Comparison of ENCODE assay signal across 3 fruit fly cellular contexts in the genomic region with DNA sequence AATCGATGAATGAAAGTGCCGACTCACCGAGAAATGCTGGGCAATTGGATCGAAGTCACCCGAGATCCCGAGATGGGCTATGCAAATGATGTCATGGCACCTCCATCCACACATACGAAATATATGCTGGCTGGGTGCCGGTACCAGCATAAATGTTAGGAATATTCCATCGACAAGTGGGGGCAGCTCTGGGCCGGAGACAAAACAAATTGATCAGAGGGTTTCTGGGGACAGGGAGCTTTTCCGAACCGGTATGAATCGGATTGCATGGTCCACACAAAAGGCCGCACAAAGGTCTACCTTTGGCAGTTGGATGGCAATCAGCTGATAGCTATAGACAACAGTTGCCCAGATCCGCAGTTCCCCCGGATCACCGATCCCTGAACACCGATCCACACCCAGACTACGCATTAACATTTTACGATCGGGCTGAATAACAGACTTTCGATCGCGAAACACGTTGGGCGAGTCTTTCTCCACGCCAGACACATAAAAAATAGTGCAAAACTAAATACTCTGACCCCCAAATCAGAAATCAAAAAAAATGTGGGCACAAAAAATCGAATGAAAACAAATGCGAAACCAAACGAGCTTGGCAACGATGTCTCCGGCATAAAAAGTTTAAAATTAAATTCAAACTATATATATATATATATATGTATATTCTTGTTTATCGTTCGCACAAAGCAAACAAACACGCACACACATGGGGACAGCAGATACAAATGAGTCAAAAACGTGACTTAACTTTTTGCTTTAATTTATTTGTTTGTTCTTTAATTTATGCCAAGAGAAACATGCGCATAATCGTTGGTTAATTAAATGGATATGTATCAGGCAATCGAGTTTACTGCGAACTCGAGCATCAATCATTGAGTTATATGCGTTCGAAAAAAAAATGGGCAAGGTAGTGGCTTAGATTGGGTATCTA.
TF ChIP-seq lines count a peak whose summit lies in the region.

No protein-coding gene starts in this region.

- no peak for TF ChIP-seq CTCF in whole organism, embryonic (GFP tag; optimal IDR thresholded peaks at IDR 0.05; lab: Kevin White, UChicago)

TF ChIP-seq in whole organism, embryonic, 481 proteins besides CTCF, POLR2A, EP300 and RAD21 (continues in another document):
- TF ChIP-seq CG3163 (GFP tag; optimal IDR thresholded peaks at IDR 0.05; lab: Kevin White, UChicago) = no peak
- no peak for TF ChIP-seq HLHmδ (GFP tag; optimal IDR thresholded peaks at IDR 0.05; lab: Kevin White, UChicago)
- TF ChIP-seq hbn (GFP tag; IDR thresholded peaks at IDR 0.05; lab: Robert Waterston, UW; ENCODE audit: partially characterized antibody) = no peak
- TF ChIP-seq abd-A (tag; optimal IDR thresholded peaks at IDR 0.05; lab: Kevin White, UChicago) = peak; percentile 20
- no peak for TF ChIP-seq Dad (GFP tag; optimal IDR thresholded peaks at IDR 0.05; lab: Kevin White, UChicago)
- no peak for TF ChIP-seq CG1024 (GFP tag; IDR thresholded peaks at IDR 0.05; lab: Robert Waterston, UW)
- TF ChIP-seq ab (GFP tag; optimal IDR thresholded peaks at IDR 0.05; lab: Kevin White, UChicago) = no peak
- no peak for TF ChIP-seq gt (GFP tag; IDR thresholded peaks at IDR 0.05; lab: Robert Waterston, UW)
- TF ChIP-seq E2f2 (GFP tag; IDR thresholded peaks at IDR 0.05; lab: Robert Waterston, UW) = no peak
- no peak for TF ChIP-seq ken (GFP tag; IDR thresholded peaks at IDR 0.05; lab: Robert Waterston, UW)
- no peak for TF ChIP-seq Oli (tag; optimal IDR thresholded peaks at IDR 0.05; lab: Kevin White, UChicago)
- peak; percentile 91 for TF ChIP-seq gcm (GFP tag; optimal IDR thresholded peaks at IDR 0.05; lab: Kevin White, UChicago)
- peak; percentile 28; the same call in 1 of the 2 replicates for TF ChIP-seq NFAT (GFP tag; IDR thresholded peaks at IDR 0.05; lab: Robert Waterston, UW)
- TF ChIP-seq Nf-YC (tag; optimal IDR thresholded peaks at IDR 0.05; lab: Kevin White, UChicago) = no peak
- TF ChIP-seq CG11723 (GFP tag; optimal IDR thresholded peaks at IDR 0.05; lab: Kevin White, UChicago) = no peak
- no peak for TF ChIP-seq Blimp-1 (GFP tag; optimal IDR thresholded peaks at IDR 0.05; lab: Kevin White, UChicago)
- TF ChIP-seq CG42726 (GFP tag; IDR thresholded peaks at IDR 0.05; lab: Robert Waterston, UW; ENCODE audit: partially characterized antibody) = no peak
- TF ChIP-seq CG11398 (GFP tag; optimal IDR thresholded peaks at IDR 0.05; lab: Kevin White, UChicago) = no peak
- TF ChIP-seq da (GFP tag; optimal IDR thresholded peaks at IDR 0.05; lab: Kevin White, UChicago) = no peak
- no peak for TF ChIP-seq Optix (GFP tag; IDR thresholded peaks at IDR 0.05; lab: Robert Waterston, UW)
- no peak for TF ChIP-seq CG12104 (GFP tag; optimal IDR thresholded peaks at IDR 0.05; lab: Kevin White, UChicago)
- TF ChIP-seq CG15601 (tag; optimal IDR thresholded peaks at IDR 0.05; lab: Kevin White, UChicago) = no peak
- TF ChIP-seq sc (optimal IDR thresholded peaks at IDR 0.05; lab: Kevin White, UChicago) = no peak
- TF ChIP-seq sc (GFP tag; optimal IDR thresholded peaks at IDR 0.05; lab: Kevin White, UChicago) = no peak
- TF ChIP-seq CG12769 (tag; optimal IDR thresholded peaks at IDR 0.05; lab: Kevin White, UChicago) = peak; percentile 85
- no peak for TF ChIP-seq otp (GFP tag; IDR thresholded peaks at IDR 0.05; lab: Robert Waterston, UW)
- no peak for TF ChIP-seq CG7556 (GFP tag; optimal IDR thresholded peaks at IDR 0.05; lab: Kevin White, UChicago)
- TF ChIP-seq CG4854 (GFP tag; optimal IDR thresholded peaks at IDR 0.05; lab: Kevin White, UChicago) = no peak

TF ChIP-seq in whole organism, prepupa, 60 proteins besides CTCF, POLR2A, EP300 and RAD21 (continues in another document):
- no peak for TF ChIP-seq eg (GFP tag; IDR thresholded peaks at IDR 0.05; lab: Robert Waterston, UW)
- TF ChIP-seq fd59A (GFP tag; optimal IDR thresholded peaks at IDR 0.05; lab: Kevin White, UChicago) = no peak
- no peak for TF ChIP-seq Hr38 (GFP tag; optimal IDR thresholded peaks at IDR 0.05; lab: Kevin White, UChicago)
- no peak for TF ChIP-seq CG31627 (GFP tag; optimal IDR thresholded peaks at IDR 0.05; lab: Kevin White, UChicago)
- TF ChIP-seq acj6 (GFP tag; optimal IDR thresholded peaks at IDR 0.05; lab: Kevin White, UChicago) = no peak
- no peak for TF ChIP-seq CG11902 (GFP tag; optimal IDR thresholded peaks at IDR 0.05; lab: Kevin White, UChicago)
- TF ChIP-seq CG8119 (GFP tag; IDR thresholded peaks at IDR 0.05; lab: Robert Waterston, UW) = no peak
- TF ChIP-seq Sox102F (GFP tag; optimal IDR thresholded peaks at IDR 0.05; lab: Kevin White, UChicago) = no peak
- peak; percentile 3 for TF ChIP-seq achi (GFP tag; optimal IDR thresholded peaks at IDR 0.05; lab: Kevin White, UChicago)
- no peak for TF ChIP-seq Lpt (GFP tag; optimal IDR thresholded peaks at IDR 0.05; lab: Kevin White, UChicago)
- no peak for TF ChIP-seq Eip93F (GFP tag; optimal IDR thresholded peaks at IDR 0.05; lab: Kevin White, UChicago)
- TF ChIP-seq Gug (GFP tag; IDR thresholded peaks at IDR 0.05; lab: Robert Waterston, UW) = no peak
- TF ChIP-seq CG34406 (GFP tag; optimal IDR thresholded peaks at IDR 0.05; lab: Kevin White, UChicago) = no peak
- no peak for TF ChIP-seq esn (GFP tag; optimal IDR thresholded peaks at IDR 0.05; lab: Kevin White, UChicago)
- peak; percentile 28 for TF ChIP-seq CG32006 (GFP tag; optimal IDR thresholded peaks at IDR 0.05; lab: Kevin White, UChicago)
- no peak for TF ChIP-seq Smox (GFP tag; optimal IDR thresholded peaks at IDR 0.05; lab: Kevin White, UChicago)
- no peak for TF ChIP-seq CG15336 (GFP tag; IDR thresholded peaks at IDR 0.05; lab: Robert Waterston, UW)
- peak; percentile 30 for TF ChIP-seq CG6276 (GFP tag; optimal IDR thresholded peaks at IDR 0.05; lab: Kevin White, UChicago)
- TF ChIP-seq spab (GFP tag; optimal IDR thresholded peaks at IDR 0.05; lab: Kevin White, UChicago) = no peak
- TF ChIP-seq topi (GFP tag; optimal IDR thresholded peaks at IDR 0.05; lab: Kevin White, UChicago) = no peak
- TF ChIP-seq dac (GFP tag; optimal IDR thresholded peaks at IDR 0.05; lab: Kevin White, UChicago) = no peak
- TF ChIP-seq vri (GFP tag; optimal IDR thresholded peaks at IDR 0.05; lab: Kevin White, UChicago) = no peak
- TF ChIP-seq dsx (GFP tag; optimal IDR thresholded peaks at IDR 0.05; lab: Kevin White, UChicago; ENCODE audit: poor library complexity, severe bottlenecking) = peak; percentile 68
- peak in 1 of 2 experiments; percentile 27 for TF ChIP-seq ss (GFP tag; optimal IDR thresholded peaks at IDR 0.05; lab: Kevin White, UChicago)
- TF ChIP-seq CG3032 (tag; optimal IDR thresholded peaks at IDR 0.05; lab: Kevin White, UChicago) = no peak
- peak; percentile 46 for TF ChIP-seq Eip78C (GFP tag; lab: Kevin White, UChicago)
- TF ChIP-seq Ets96B (tag; optimal IDR thresholded peaks at IDR 0.05; lab: Kevin White, UChicago) = peak; percentile 6
- TF ChIP-seq Eip75B (GFP tag; optimal IDR thresholded peaks at IDR 0.05; lab: Kevin White, UChicago) = no peak
- no peak for TF ChIP-seq CG4318 (GFP tag; optimal IDR thresholded peaks at IDR 0.05; lab: Kevin White, UChicago)

TF ChIP-seq in whole organism, pupa, 21 proteins besides CTCF, POLR2A, EP300 and RAD21:
- TF ChIP-seq CG14655 (GFP tag; optimal IDR thresholded peaks at IDR 0.05; lab: Kevin White, UChicago) (peak; percentile 14), CG8159 (tag; optimal IDR thresholded peaks at IDR 0.05; lab: Kevin White, UChicago) (peak; percentile 8), gl (tag; optimal IDR thresholded peaks at IDR 0.05; lab: Kevin White, UChicago) (no peak), CG15710 (tag; optimal IDR thresholded peaks at IDR 0.05; lab: Kevin White, UChicago) (no peak), Pif1B (GFP tag; optimal IDR thresholded peaks at IDR 0.05; lab: Kevin White, UChicago) (no peak), rn (GFP tag; IDR thresholded peaks at IDR 0.05; lab: Robert Waterston, UW) (no peak), EcR (GFP tag; optimal IDR thresholded peaks at IDR 0.05; lab: Kevin White, UChicago) (peak; percentile 33), CG13204 (GFP tag; optimal IDR thresholded peaks at IDR 0.05; lab: Kevin White, UChicago) (no peak)
